Worm (Caenorhabditis elegans) whole organism, L3 larva: ENCODE results near the gene lgg-2.
"Not testable (repeated sequence)": the region's sequence is repeated elsewhere in the genome, so short reads cannot be mapped to it uniquely, and the experiment has no call there.

Experiments
- R02D3.7 ChIP-seq: fragments of 150-350 bp; optimal IDR thresholded peaks from 2 replicates; lab custom pipeline; 2014; ENCODE audit warnings: missing biosample characterization, missing genetic modification characterization
- ZK546.5 ChIP-seq: sonication (generic microtip); optimal IDR thresholded peaks from 2 replicates; lab custom pipeline; 2017; ENCODE audit warnings: missing biosample characterization, missing genetic modification characterization
- aly-2 ChIP-seq: fragments of 150-350 bp; optimal IDR thresholded peaks from 2 replicates; lab custom pipeline; 2014; ENCODE audit warnings: missing biosample characterization, missing genetic modification characterization
- ama-1 ChIP-seq: fragments of 150-350 bp; optimal IDR thresholded peaks from 2 replicates; lab custom pipeline; 2018
- ceh-16 ChIP-seq: sonication (generic microtip); optimal IDR thresholded peaks from 2 replicates; lab custom pipeline; 2017; ENCODE audit warnings: missing biosample characterization, missing genetic modification characterization
- ceh-28 ChIP-seq: fragments of 150-350 bp; optimal IDR thresholded peaks from 2 replicates; lab custom pipeline; 2014; ENCODE audit warnings: missing biosample characterization, missing genetic modification reagents, missing genetic modification characterization
- ceh-9 ChIP-seq: sonication (generic microtip); optimal IDR thresholded peaks from 2 replicates; lab custom pipeline; 2018; ENCODE audit warnings: missing biosample characterization, missing genetic modification characterization
- daf-12 ChIP-seq: fragments of 150-350 bp; optimal IDR thresholded peaks from 2 replicates; lab custom pipeline; 2014; ENCODE audit warnings: missing biosample characterization, missing genetic modification reagents, missing genetic modification characterization
- egl-27 ChIP-seq: sonication (generic microtip); optimal IDR thresholded peaks from 4 replicates; lab custom pipeline; 2017; ENCODE audit warnings: missing biosample characterization, missing genetic modification reagents, missing genetic modification characterization
- elt-2 ChIP-seq: sonication (generic microtip); optimal IDR thresholded peaks from 2 replicates; lab custom pipeline; 2016; ENCODE audit warnings: missing genetic modification reagents, mild to moderate bottlenecking, missing genetic modification characterization, missing compliant biosample characterization
- elt-3 ChIP-seq, 3 experiments: fragments of 150-350 bp in 1 of 3; sonication (generic microtip) in 2 of 3; optimal IDR thresholded peaks; 2 replicates in 2 of 3; 4 replicates in 1 of 3; lab custom pipeline; 2014 to 2017; ENCODE audit warnings: missing biosample characterization in 3 of 3, missing genetic modification characterization in 3 of 3
- eor-1 ChIP-seq, 2 experiments: fragments of 150-350 bp; optimal IDR thresholded peaks; 2 replicates each; lab custom pipeline; 2014 to 2018; ENCODE audit warnings: missing biosample characterization in 2 of 2, missing genetic modification characterization in 2 of 2
- fkh-10 ChIP-seq: sonication (generic microtip); optimal IDR thresholded peaks from 2 replicates; lab custom pipeline; 2017; ENCODE audit warnings: missing biosample characterization, missing genetic modification reagents, missing genetic modification characterization
- hmg-11 ChIP-seq: sonication (generic microtip); optimal IDR thresholded peaks from 2 replicates; lab custom pipeline; 2016; ENCODE audit warnings: missing genetic modification characterization, missing compliant biosample characterization
- jun-1 ChIP-seq: fragments of 150-350 bp; optimal IDR thresholded peaks from 2 replicates; lab custom pipeline; 2014; ENCODE audit warnings: missing biosample characterization, missing genetic modification reagents, missing genetic modification characterization
- lin-39 ChIP-seq: fragments of 150-350 bp; optimal IDR thresholded peaks from 2 replicates; lab custom pipeline; 2018; ENCODE audit warnings: missing biosample characterization, missing genetic modification reagents, missing genetic modification characterization
- lsy-12 ChIP-seq: sonication (generic microtip); optimal IDR thresholded peaks from 2 replicates; lab custom pipeline; 2016; ENCODE audit warnings: mild to moderate bottlenecking, missing genetic modification characterization, missing compliant biosample characterization
- mdl-1 ChIP-seq: fragments of 150-350 bp; optimal IDR thresholded peaks from 2 replicates; lab custom pipeline; 2014; ENCODE audit warnings: missing biosample characterization, missing genetic modification characterization
- mml-1 ChIP-seq: fragments of 150-350 bp; sonication (generic microtip); optimal IDR thresholded peaks from 3 replicates; lab custom pipeline; 2014; ENCODE audit warnings: missing biosample characterization, missing genetic modification characterization
- nfya-1 ChIP-seq: sonication (generic microtip); optimal IDR thresholded peaks from 2 replicates; lab custom pipeline; 2017; ENCODE audit warnings: missing genetic modification characterization, mild to moderate bottlenecking, missing compliant biosample characterization, antibody characterized with exemption, moderate library complexity; ENCODE audit not compliant: insufficient read depth
- nhr-11 ChIP-seq: fragments of 150-350 bp; optimal IDR thresholded peaks from 2 replicates; lab custom pipeline; 2014; ENCODE audit warnings: missing biosample characterization, missing genetic modification characterization
- nhr-237 ChIP-seq: fragments of 150-350 bp; optimal IDR thresholded peaks from 2 replicates; lab custom pipeline; 2014; ENCODE audit warnings: missing biosample characterization, missing genetic modification characterization
- nhr-25 ChIP-seq: sonication (generic microtip); optimal IDR thresholded peaks from 2 replicates; lab custom pipeline; 2017; ENCODE audit warnings: missing biosample characterization, missing genetic modification characterization
- nhr-43 ChIP-seq: sonication (generic microtip); optimal IDR thresholded peaks from 2 replicates; lab custom pipeline; 2016; ENCODE audit warnings: mild to moderate bottlenecking, missing genetic modification characterization, missing compliant biosample characterization; ENCODE audit not compliant: poor library complexity, severe bottlenecking
- nhr-76 ChIP-seq: fragments of 150-350 bp; sonication (generic microtip); optimal IDR thresholded peaks from 5 replicates; lab custom pipeline; 2014; ENCODE audit warnings: missing biosample characterization, missing genetic modification characterization
- pha-4 ChIP-seq: fragments of 150-350 bp; optimal IDR thresholded peaks from 2 replicates; lab custom pipeline; 2014; ENCODE audit warnings: missing biosample characterization, missing genetic modification reagents, missing genetic modification characterization
- skn-1 ChIP-seq: fragments of 150-350 bp; optimal IDR thresholded peaks from 2 replicates; lab custom pipeline; 2014; ENCODE audit warnings: missing biosample characterization, missing genetic modification characterization
- snpc-4 ChIP-seq: fragments of 150-350 bp; optimal IDR thresholded peaks from 2 replicates; lab custom pipeline; 2014; ENCODE audit warnings: missing biosample characterization, missing genetic modification characterization
- tbx-2 ChIP-seq: sonication (generic microtip); optimal IDR thresholded peaks from 2 replicates; lab custom pipeline; 2016; ENCODE audit warnings: mild to moderate bottlenecking, missing genetic modification characterization, missing compliant biosample characterization
- unc-39 ChIP-seq: sonication (generic microtip); optimal IDR thresholded peaks from 4 replicates; lab custom pipeline; 2017; ENCODE audit warnings: missing biosample characterization, missing genetic modification characterization
- zag-1 ChIP-seq: fragments of 150-350 bp; optimal IDR thresholded peaks from 2 replicates; lab custom pipeline; 2014; ENCODE audit warnings: missing biosample characterization, missing genetic modification characterization
- ztf-11 ChIP-seq: fragments of 150-350 bp; optimal IDR thresholded peaks from 2 replicates; lab custom pipeline; 2014; ENCODE audit warnings: missing biosample characterization, missing genetic modification characterization

The lgg-2 gene

ce11 chrIV:10957583-10958229 lies 22.0 kb upstream of the lgg-2 start, which contains the start of gene Y69E1A.5:
TSS of gene Y69E1A.5 (minus strand) at chrIV:10957655.
- no peak for TF ChIP-seq eor-1 (tag; optimal IDR thresholded peaks at IDR 0.05; lab: Kevin White, UChicago)
- TF ChIP-seq ceh-16, result no peak
- TF ChIP-seq nfya-1, result no peak
- no peak for TF ChIP-seq jun-1 (tag; lab: Kevin White, UChicago)
- TF ChIP-seq zag-1 (tag; lab: Kevin White, UChicago), result no peak
- TF ChIP-seq daf-12, result no peak
- TF ChIP-seq aly-2 (tag; lab: Kevin White, UChicago), result no peak
- no peak for TF ChIP-seq egl-27 (tag; lab: Kevin White, UChicago)
- no peak for TF ChIP-seq unc-39
- no peak for TF ChIP-seq lin-39
- no peak for TF ChIP-seq elt-2 (tag; lab: Kevin White, UChicago)
- TF ChIP-seq ZK546.5 (tag; lab: Kevin White, UChicago), result no peak
- TF ChIP-seq skn-1 (tag; lab: Kevin White, UChicago), result no peak
- TF ChIP-seq nhr-237 (tag; lab: Kevin White, UChicago), result no peak
- TF ChIP-seq hmg-11, result no peak

ce11 chrIV:10954955-10955354 lies 19.3 kb upstream of the lgg-2 start, which contains the start of gene Y69E1A.4:
TSS of gene Y69E1A.4 (plus strand) at chrIV:10955255.
- not testable (repeated sequence) for TF ChIP-seq aly-2 (tag; lab: Kevin White, UChicago); fkh-10; mdl-1 (tag; lab: Kevin White, UChicago)

ce11 chrIV:10951997-10952396 lies 16.3 kb upstream of the lgg-2 start, which contains the start of gene Y69E1A.3:
TSS of gene Y69E1A.3 (plus strand) at chrIV:10952297.
- TF ChIP-seq nfya-1, result no peak

ce11 chrIV:10950363-10951214 lies 14.9 kb upstream of the lgg-2 start:
- TF ChIP-seq ama-1 (lab: Kevin White, UChicago), result no peak
- peak; percentile 41 for TF ChIP-seq nhr-43
- TF ChIP-seq, all 47 proteins: peak for 1

- TF ChIP-seq hmg-11 (no peak), ztf-11 (tag; lab: Kevin White, UChicago) (no peak), lin-39 (no peak), ceh-28 (no peak), lsy-12 (no peak), unc-39 (no peak), nhr-43 (no peak), mml-1 (tag; lab: Kevin White, UChicago) (no peak), snpc-4 (tag; lab: Kevin White, UChicago) (no peak), nhr-76 (no peak), fkh-10 (no peak), R02D3.7 (no peak), tbx-2 (tag; lab: Kevin White, UChicago) (no peak), elt-3 (tag; optimal IDR thresholded peaks at IDR 0.05; lab: Kevin White, UChicago) (no peak), ceh-9 (tag; lab: Kevin White, UChicago) (no peak), pha-4 (tag; lab: Kevin White, UChicago) (no peak), aly-2 (tag; lab: Kevin White, UChicago) (no peak), nhr-11 (tag; lab: Kevin White, UChicago) (no peak), nhr-25 (no peak)
These were observed 13.8 kb upstream of the lgg-2 start, which contains the start of gene nsph-3.1 for ce11 chrIV:10949510-10949909. TSS of gene nsph-3.1 (plus strand) at chrIV:10949810.

ce11 chrIV:10948797-10949196 lies 13.1 kb upstream of the lgg-2 start, which contains the start of gene Y69E1A.1:
TSS of gene Y69E1A.1 (minus strand) at chrIV:10948897.
- TF ChIP-seq elt-2 (tag; lab: Kevin White, UChicago) (no peak), hmg-11 (no peak), elt-3 (tag; optimal IDR thresholded peaks at IDR 0.05; lab: Kevin White, UChicago) (no peak), snpc-4 (tag; lab: Kevin White, UChicago) (no peak), aly-2 (tag; lab: Kevin White, UChicago) (no peak), ZK546.5 (tag; lab: Kevin White, UChicago) (no peak)
